Worm (Caenorhabditis elegans) whole organism, midembryonic: ENCODE results near the gene F19B2.5.

Experiments
- T22C8.4 ChIP-seq: fragments of 200-800 bp; sonication (Bioruptor generic); IDR thresholded peaks from 2 replicates; pipeline ENCODE4 v1.3.6; 2022; ENCODE audit warnings: missing genetic modification characterization, missing compliant biosample characterization
- flt-1 ChIP-seq: fragments of 200-800 bp; sonication (Bioruptor generic); IDR thresholded peaks from 2 replicates; pipeline ENCODE4 v1.3.6; 2022; ENCODE audit warnings: missing genetic modification characterization, missing compliant biosample characterization
- med-1 ChIP-seq: sonication (generic microtip); optimal IDR thresholded peaks from 2 replicates; lab custom pipeline; 2017; ENCODE audit warnings: missing genetic modification characterization, mild to moderate bottlenecking, missing compliant biosample characterization, antibody characterized with exemption, missing genetic modification reagents; ENCODE audit not compliant: insufficient read depth
- tab-1 ChIP-seq: fragments of 200-800 bp; sonication (Bioruptor generic); IDR thresholded peaks from 2 replicates; pipeline ENCODE4 v1.3.6; 2022; ENCODE audit warnings: missing genetic modification characterization, missing compliant biosample characterization
- ztf-23 ChIP-seq: fragments of 200-800 bp; sonication (Bioruptor generic); IDR thresholded peaks from 2 replicates; pipeline ENCODE4 v1.3.6; 2022; ENCODE audit warnings: missing genetic modification reagents, missing genetic modification characterization, missing compliant biosample characterization
- ztf-29 ChIP-seq: fragments of 200-800 bp; sonication (Bioruptor generic); IDR thresholded peaks from 2 replicates; pipeline ENCODE4 v1.3.6; 2022; ENCODE audit warnings: missing genetic modification reagents, missing genetic modification characterization, missing compliant biosample characterization

- no peak for TF ChIP-seq ztf-29 (GFP tag; lab: Robert Waterston, UW)
- no peak for TF ChIP-seq flt-1 (GFP tag; lab: Robert Waterston, UW)
- TF ChIP-seq ztf-23 (GFP tag; lab: Robert Waterston, UW) = no peak
- no peak for TF ChIP-seq T22C8.4 (GFP tag; lab: Robert Waterston, UW)
- no peak for TF ChIP-seq med-1
- TF ChIP-seq tab-1 = no peak
These were observed 18.3 kb upstream of the F19B2.5 start for ce11 chrV:20182311-20182710.
